Fruit fly (Drosophila melanogaster) whole organism, embryonic: Measurements from ENCODE around the gene CG14015.

Experiments used
- CG12942 ChIP-seq: fragments of 200-800 bp; sonication (Bioruptor generic); optimal IDR thresholded peaks from 3 replicates; lab custom pipeline; 2016; ENCODE audit warnings: missing biosample characterization, missing genetic modification characterization
- CG1529 ChIP-seq: fragments of 200-800 bp; sonication (Bioruptor generic); optimal IDR thresholded peaks from 3 replicates; lab custom pipeline; 2018; ENCODE audit warnings: missing biosample characterization, missing genetic modification characterization
- Drgx ChIP-seq: fragments of 200-800 bp; sonication (Bioruptor generic); IDR thresholded peaks from 2 replicates; pipeline ENCODE4 v1.3.6; 2022; ENCODE audit warnings: missing biosample characterization, missing genetic modification characterization
- Sin3A ChIP-seq: fragments of >200 bp; optimal IDR thresholded peaks from 2 replicates; lab custom pipeline; 2018
- ara ChIP-seq: fragments of 200-800 bp; sonication (Bioruptor generic); IDR thresholded peaks from 2 replicates; pipeline ENCODE4 v1.3.6; 2022; ENCODE audit warnings: missing biosample characterization, missing genetic modification characterization

DNA sequence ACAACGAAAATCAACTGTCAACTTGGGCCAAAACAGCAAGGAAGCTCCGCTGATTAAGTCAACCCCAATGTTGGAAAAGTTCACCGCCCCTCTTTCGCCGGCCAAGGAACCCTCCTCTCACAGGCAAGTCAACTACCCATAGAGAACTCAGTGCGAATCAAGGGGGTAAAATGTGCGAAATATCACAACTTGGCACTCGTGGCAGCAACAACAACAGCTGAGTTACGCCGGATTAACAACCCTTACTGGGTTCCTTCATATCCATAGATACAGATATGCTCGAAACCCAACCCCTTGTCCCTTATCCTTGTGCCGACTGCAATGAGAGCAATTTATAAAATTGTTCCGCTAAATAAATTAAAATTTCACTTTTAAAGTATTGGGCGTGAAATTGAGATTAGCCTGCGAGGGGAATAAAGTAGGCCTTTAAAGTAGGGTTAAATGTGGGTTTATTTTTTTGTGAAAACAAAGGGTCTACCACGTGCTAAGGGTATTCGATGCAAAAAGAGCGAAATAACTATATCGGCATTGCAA lies 49.8 kb downstream of the CG14015 start:
- TF ChIP-seq ara (no peak), Sin3A (lab: Kevin White, UChicago) (no peak), CG1529 (GFP tag; lab: Kevin White, UChicago) (no peak), CG12942 (no peak), Drgx (GFP tag; lab: Robert Waterston, UW) (no peak)
